Fruit fly (Drosophila melanogaster) whole organism, embryonic: ENCODE measurements around the gene CG34287.
A peak's percentile ranks its signal among the peaks of the same experiment; 100 is the strongest.

Experiments
- CG10431 ChIP-seq: fragments of 200-800 bp; sonication (Bioruptor generic); optimal IDR thresholded peaks from 3 replicates; lab custom pipeline; 2018; ENCODE audit warnings: missing biosample characterization, mild to moderate bottlenecking, missing genetic modification characterization
- CG10462 ChIP-seq: fragments of 200-800 bp; sonication (Bioruptor generic); optimal IDR thresholded peaks from 2 replicates; lab custom pipeline; 2016; ENCODE audit warnings: missing biosample characterization, missing genetic modification characterization
- CG10979 ChIP-seq: fragments of 200-800 bp; sonication (Bioruptor generic); optimal IDR thresholded peaks from 2 replicates; lab custom pipeline; 2018; ENCODE audit warnings: missing biosample characterization, mild to moderate bottlenecking, missing genetic modification characterization, moderate library complexity
- CG11247 ChIP-seq: fragments of 200-800 bp; sonication (Bioruptor generic); IDR thresholded peaks from 2 replicates; pipeline ENCODE4 v1.3.6; 2022; ENCODE audit warnings: missing biosample characterization, missing genetic modification characterization
- CG13123 ChIP-seq: fragments of 200-800 bp; sonication (Bioruptor generic); optimal IDR thresholded peaks from 2 replicates; lab custom pipeline; 2016; ENCODE audit warnings: missing biosample characterization, missing genetic modification characterization
- CG14965 ChIP-seq: fragments of 200-800 bp; sonication (Bioruptor generic); optimal IDR thresholded peaks from 2 replicates; lab custom pipeline; 2016; ENCODE audit warnings: missing biosample characterization, missing genetic modification characterization, borderline replicate concordance
- CG16813 ChIP-seq: fragments of 200-800 bp; sonication (Bioruptor generic); IDR thresholded peaks from 3 replicates; pipeline ENCODE4 v1.3.6; 2022; ENCODE audit warnings: missing biosample characterization, missing genetic modification characterization; ENCODE audit not compliant: partially characterized antibody
- CG17361 ChIP-seq: fragments of 200-800 bp; sonication (Bioruptor generic); IDR thresholded peaks from 3 replicates; pipeline ENCODE4 v1.3.6; 2022; ENCODE audit warnings: missing biosample characterization, missing genetic modification characterization
- CG2678 ChIP-seq: fragments of 200-800 bp; sonication (Bioruptor generic); optimal IDR thresholded peaks from 3 replicates; lab custom pipeline; 2019; ENCODE audit warnings: missing biosample characterization, mild to moderate bottlenecking, missing genetic modification characterization, moderate library complexity
- CG3065 ChIP-seq: fragments of 200-800 bp; sonication (Bioruptor generic); optimal IDR thresholded peaks from 2 replicates; lab custom pipeline; 2016; ENCODE audit warnings: missing biosample characterization, missing genetic modification characterization
- CG31388 ChIP-seq: fragments of 200-800 bp; sonication (Bioruptor generic); optimal IDR thresholded peaks from 2 replicates; lab custom pipeline; 2016; ENCODE audit warnings: missing biosample characterization, missing genetic modification characterization
- CG3726 ChIP-seq: fragments of 200-800 bp; sonication (Bioruptor generic); IDR thresholded peaks from 3 replicates; pipeline ENCODE4, ENCODE4 v1.3.6; 2022; ENCODE audit warnings: missing biosample characterization, missing genetic modification characterization
- CG3847 ChIP-seq: fragments of 200-800 bp; sonication (Bioruptor generic); IDR thresholded peaks from 2 replicates; pipeline ENCODE4 v1.3.6; 2022; ENCODE audit warnings: missing biosample characterization, missing genetic modification characterization
- CG3995 ChIP-seq: fragments of 200-800 bp; sonication (Bioruptor generic); optimal IDR thresholded peaks from 3 replicates; lab custom pipeline; 2016; ENCODE audit warnings: missing biosample characterization, missing genetic modification characterization
- CG4404 ChIP-seq: fragments of 200-800 bp; sonication (Bioruptor generic); IDR thresholded peaks from 2 replicates; pipeline ENCODE4 v1.3.6; 2022; ENCODE audit warnings: missing biosample characterization, missing genetic modification characterization
- CG4820 ChIP-seq: fragments of 200-800 bp; sonication (Bioruptor generic); optimal IDR thresholded peaks from 3 replicates; lab custom pipeline; 2016; ENCODE audit warnings: missing biosample characterization, missing genetic modification characterization
- CG4854 ChIP-seq: fragments of 200-800 bp; sonication (Bioruptor generic); optimal IDR thresholded peaks from 2 replicates; lab custom pipeline; 2016; ENCODE audit warnings: missing biosample characterization, missing genetic modification characterization, inconsistent platforms
- CG5953 ChIP-seq: fragments of 200-800 bp; sonication (Bioruptor generic); IDR thresholded peaks from 2 replicates; pipeline ENCODE4 v1.3.6; 2022; ENCODE audit warnings: missing biosample characterization, missing genetic modification characterization
- CG6854 ChIP-seq: fragments of 200-800 bp; sonication (Bioruptor generic); optimal IDR thresholded peaks from 3 replicates; lab custom pipeline; 2017; ENCODE audit warnings: missing biosample characterization, mild to moderate bottlenecking, missing genetic modification characterization
- CG9609 ChIP-seq: fragments of 200-800 bp; sonication (Bioruptor generic); optimal IDR thresholded peaks from 3 replicates; lab custom pipeline; 2016; ENCODE audit warnings: missing biosample characterization, missing genetic modification characterization
- CG9876 ChIP-seq: fragments of 200-800 bp; sonication (Bioruptor generic); optimal IDR thresholded peaks from 2 replicates; lab custom pipeline; 2016; ENCODE audit warnings: missing biosample characterization, missing genetic modification characterization
- CTCF ChIP-seq: fragments of 200-800 bp; sonication (Bioruptor generic); optimal IDR thresholded peaks from 2 replicates; lab custom pipeline; 2017; ENCODE audit warnings: missing biosample characterization, mild to moderate bottlenecking, missing genetic modification characterization, moderate library complexity
- E2f1 ChIP-seq: fragments of 200-800 bp; sonication (Bioruptor generic); IDR thresholded peaks from 2 replicates; pipeline ENCODE4 v1.3.6; 2022; ENCODE audit warnings: missing biosample characterization, missing genetic modification characterization
- HLH3B ChIP-seq: fragments of 200-800 bp; sonication (Bioruptor generic); IDR thresholded peaks from 2 replicates; pipeline ENCODE4 v1.3.6; 2022; ENCODE audit warnings: missing biosample characterization, missing genetic modification characterization
- Oaz ChIP-seq: fragments of 200-800 bp; sonication (Bioruptor generic); IDR thresholded peaks from 2 replicates; pipeline ENCODE4 v1.3.6; 2022; ENCODE audit warnings: missing biosample characterization, missing genetic modification characterization
- Opbp ChIP-seq: fragments of 200-800 bp; sonication (Bioruptor generic); IDR thresholded peaks from 3 replicates; pipeline ENCODE4 v1.3.6; 2022; ENCODE audit warnings: missing biosample characterization, missing genetic modification characterization; ENCODE audit not compliant: partially characterized antibody
- Rx ChIP-seq: fragments of 200-800 bp; sonication (Bioruptor generic); IDR thresholded peaks from 2 replicates; pipeline ENCODE4 v1.3.6; 2022; ENCODE audit warnings: missing biosample characterization, missing genetic modification characterization
- Sry-β ChIP-seq: fragments of 200-800 bp; sonication (Bioruptor generic); optimal IDR thresholded peaks from 2 replicates; lab custom pipeline; 2018; ENCODE audit warnings: missing biosample characterization, mild to moderate bottlenecking, missing genetic modification characterization, moderate library complexity
- Trl ChIP-seq, 3 experiments: fragments of >200 bp in 2 of 3; fragments of 200-800 bp in 1 of 3; sonication (Bioruptor generic) in 1 of 3; optimal IDR thresholded peaks; 2 replicates in 1 of 3; 3 replicates in 2 of 3; lab custom pipeline; 2016 to 2017; ENCODE audit warnings: missing biosample characterization in 1 of 3, missing genetic modification characterization in 1 of 3
- Vsx1 ChIP-seq: fragments of 200-800 bp; sonication (Bioruptor generic); optimal IDR thresholded peaks from 2 replicates; lab custom pipeline; 2017; ENCODE audit warnings: missing biosample characterization, mild to moderate bottlenecking, missing genetic modification characterization, missing genetic modification reagents
- Xbp1 ChIP-seq: fragments of 200-800 bp; sonication (Bioruptor generic); optimal IDR thresholded peaks from 3 replicates; lab custom pipeline; 2016; ENCODE audit warnings: missing biosample characterization, mild to moderate bottlenecking, missing genetic modification characterization
- Xrp1 ChIP-seq: fragments of 200-800 bp; sonication (Bioruptor generic); IDR thresholded peaks from 2 replicates; pipeline ENCODE4 v1.3.6; 2022; ENCODE audit warnings: missing biosample characterization, missing genetic modification characterization
- cg ChIP-seq: fragments of 200-800 bp; sonication (Bioruptor generic); optimal IDR thresholded peaks from 3 replicates; lab custom pipeline; 2019; ENCODE audit warnings: missing biosample characterization, mild to moderate bottlenecking, missing genetic modification characterization, moderate library complexity
- ci ChIP-seq: fragments of 200-800 bp; sonication (Bioruptor generic); IDR thresholded peaks from 3 replicates; pipeline ENCODE4 v1.3.6; 2022; ENCODE audit warnings: missing biosample characterization, missing genetic modification characterization
- emc ChIP-seq: fragments of 200-800 bp; sonication (Bioruptor generic); optimal IDR thresholded peaks from 2 replicates; lab custom pipeline; 2016; ENCODE audit warnings: missing biosample characterization, missing genetic modification characterization
- en ChIP-seq: fragments of 200-800 bp; sonication (Bioruptor generic); optimal IDR thresholded peaks from 2 replicates; lab custom pipeline; 2016; ENCODE audit warnings: missing biosample characterization, missing genetic modification characterization
- ftz-f1 ChIP-seq: fragments of 200-800 bp; sonication (Bioruptor generic); optimal IDR thresholded peaks from 2 replicates; lab custom pipeline; 2016; ENCODE audit warnings: missing biosample characterization, missing genetic modification characterization
- fu2 ChIP-seq: fragments of 200-800 bp; sonication (Bioruptor generic); optimal IDR thresholded peaks from 2 replicates; lab custom pipeline; 2016; ENCODE audit warnings: missing biosample characterization, missing genetic modification characterization
- gcm ChIP-seq: fragments of 200-800 bp; sonication (Bioruptor generic); optimal IDR thresholded peaks from 2 replicates; lab custom pipeline; 2019; ENCODE audit warnings: missing biosample characterization, mild to moderate bottlenecking, missing genetic modification characterization, moderate library complexity
- hth ChIP-seq: fragments of >200 bp; optimal IDR thresholded peaks from 2 replicates; lab custom pipeline; 2017; ENCODE audit warnings: inconsistent platforms
- maf-S ChIP-seq: fragments of 200-800 bp; sonication (Bioruptor generic); optimal IDR thresholded peaks from 2 replicates; lab custom pipeline; 2016; ENCODE audit warnings: missing biosample characterization, missing genetic modification characterization
- mam ChIP-seq: fragments of 200-800 bp; sonication (Bioruptor generic); optimal IDR thresholded peaks from 3 replicates; lab custom pipeline; 2016; ENCODE audit warnings: missing biosample characterization, missing genetic modification characterization
- onecut ChIP-seq: fragments of 200-800 bp; sonication (Bioruptor generic); IDR thresholded peaks from 2 replicates; pipeline ENCODE4 v1.3.6; 2022; ENCODE audit warnings: missing biosample characterization, missing genetic modification characterization
- otp ChIP-seq: fragments of 200-800 bp; sonication (Bioruptor generic); IDR thresholded peaks from 3 replicates; pipeline ENCODE4, ENCODE4 v1.3.6; 2022; ENCODE audit warnings: missing biosample characterization, missing genetic modification characterization
- phol ChIP-seq: fragments of 200-800 bp; sonication (Bioruptor generic); optimal IDR thresholded peaks from 3 replicates; lab custom pipeline; 2018; ENCODE audit warnings: missing biosample characterization, mild to moderate bottlenecking, missing genetic modification characterization, moderate library complexity
- prd ChIP-seq, 3 experiments: fragments of >200 bp in 2 of 3; fragments of 200-800 bp in 1 of 3; sonication (Bioruptor generic) in 1 of 3; optimal IDR thresholded peaks in 2 of 3; IDR thresholded peaks in 1 of 3; 2 replicates in 2 of 3; 3 replicates in 1 of 3; pipeline versions ENCODE4 v1.3.6 to Lab custom; 2017 to 2022; ENCODE audit warnings: missing biosample characterization in 1 of 3, missing genetic modification characterization in 1 of 3
- run ChIP-seq: fragments of 200-800 bp; sonication (Bioruptor generic); optimal IDR thresholded peaks from 3 replicates; lab custom pipeline; 2018; ENCODE audit warnings: missing biosample characterization, mild to moderate bottlenecking, missing genetic modification characterization
- scrt ChIP-seq: fragments of 200-800 bp; sonication (Bioruptor generic); optimal IDR thresholded peaks from 2 replicates; lab custom pipeline; 2018; ENCODE audit warnings: missing biosample characterization, mild to moderate bottlenecking, missing genetic modification characterization, moderate library complexity
- ttk ChIP-seq: fragments of 200-800 bp; sonication (Bioruptor generic); IDR thresholded peaks from 2 replicates; pipeline ENCODE4 v2.1.2; 2022; ENCODE audit warnings: missing biosample characterization, missing genetic modification characterization
- yki ChIP-seq: fragments of >200 bp; optimal IDR thresholded peaks from 3 replicates; lab custom pipeline; 2018
- zen ChIP-seq: fragments of 200-800 bp; sonication (Bioruptor generic); optimal IDR thresholded peaks from 3 replicates; lab custom pipeline; 2018; ENCODE audit warnings: missing biosample characterization, mild to moderate bottlenecking, missing genetic modification characterization, moderate library complexity

Gene CG34287

DNA sequence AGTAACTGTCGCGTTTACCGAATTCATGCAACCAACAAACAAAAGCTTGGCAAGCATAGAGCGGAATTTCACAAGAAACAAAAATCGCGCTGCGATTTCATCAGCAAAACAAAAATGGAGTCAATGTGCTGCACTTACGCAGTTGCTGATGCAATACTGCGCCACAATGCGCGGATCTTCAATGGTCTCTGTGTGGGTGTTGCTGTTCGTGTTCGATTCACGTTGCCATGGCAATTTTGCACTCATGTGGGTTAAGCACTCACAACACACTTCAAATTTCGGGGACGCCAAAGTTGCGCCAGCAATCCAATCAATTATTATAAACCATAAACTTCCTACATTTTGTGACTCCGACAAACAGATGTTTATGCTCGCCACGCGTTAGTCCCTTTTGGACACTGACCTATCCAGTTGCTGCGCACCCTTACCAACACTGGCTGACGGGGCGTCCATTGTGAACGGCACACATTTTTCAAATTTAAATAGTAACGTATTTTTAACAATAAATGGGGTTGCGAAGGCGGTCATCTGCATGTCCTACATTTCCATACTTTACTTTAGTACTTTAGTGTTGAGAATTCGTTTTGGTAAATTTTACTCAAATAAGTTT, 9.0 kb downstream of the CG34287 start, which contains the start of gene CG2017 (continued):
- TF ChIP-seq CG4820 (GFP tag; lab: Kevin White, UChicago) (no peak), Xbp1 (GFP tag; lab: Kevin White, UChicago) (peak; percentile 50), yki (no peak), CG4404 (GFP tag; lab: Robert Waterston, UW) (no peak), Rx (GFP tag; lab: Robert Waterston, UW) (peak; percentile 5; the same call in 1 of the 2 replicates), CG3065 (GFP tag; lab: Kevin White, UChicago) (no peak), gcm (GFP tag; lab: Kevin White, UChicago) (no peak), en (GFP tag; lab: Kevin White, UChicago) (no peak), CG3726 (GFP tag; lab: Robert Waterston, UW) (0 out of 3 replicates have a peak, but pooled peaks have one; percentile 11), ttk (peak; percentile 31; the same call in 1 of the 2 replicates), CG4854 (GFP tag; lab: Kevin White, UChicago) (no peak), Xrp1 (no peak), CTCF (GFP tag; lab: Kevin White, UChicago) (peak; percentile 31), fu2 (GFP tag; lab: Kevin White, UChicago) (peak; percentile 24), Oaz (GFP tag; lab: Robert Waterston, UW) (no peak), Sry-β (GFP tag; lab: Kevin White, UChicago) (peak; percentile 51), Trl (optimal IDR thresholded peaks at IDR 0.05; lab: Kevin White, UChicago) (no peak), Trl (GFP tag; optimal IDR thresholded peaks at IDR 0.05; lab: Kevin White, UChicago) (peak; percentile 12), CG31388 (GFP tag; lab: Kevin White, UChicago) (no peak), zen (tag; lab: Kevin White, UChicago) (peak; percentile 20), CG3995 (peak; percentile 30), CG6854 (no peak), CG14965 (no peak), hth (no peak), prd (optimal IDR thresholded peaks at IDR 0.05; lab: Kevin White, UChicago) (no peak), prd (GFP tag; IDR thresholded peaks at IDR 0.05; lab: Robert Waterston, UW) (no peak), CG16813 (no peak), otp (GFP tag; lab: Robert Waterston, UW) (no peak), run (tag; lab: Kevin White, UChicago) (no peak), Opbp (GFP tag; lab: Robert Waterston, UW) (peak; percentile 72), maf-S (peak; percentile 46), CG13123 (GFP tag; lab: Kevin White, UChicago) (no peak), mam (GFP tag; lab: Kevin White, UChicago) (peak; percentile 49), CG10979 (peak; percentile 16), CG10462 (GFP tag; lab: Kevin White, UChicago) (no peak), CG3847 (GFP tag; lab: Robert Waterston, UW) (peak; percentile 85), ci (peak; percentile 71; the same call in 2 of the 3 replicates), CG9609 (GFP tag; lab: Kevin White, UChicago) (peak; percentile 57), HLH3B (no peak), emc (GFP tag; lab: Kevin White, UChicago) (no peak), scrt (GFP tag; lab: Kevin White, UChicago) (peak; percentile 18), CG2678 (no peak), cg (GFP tag; lab: Kevin White, UChicago) (no peak), ftz-f1 (peak; percentile 37), CG10431 (GFP tag; lab: Kevin White, UChicago) (no peak), CG5953 (GFP tag; lab: Robert Waterston, UW) (no peak), CG11247 (GFP tag; lab: Robert Waterston, UW) (no peak), phol (peak; percentile 84), E2f1 (GFP tag; lab: Robert Waterston, UW) (peak; percentile 39; the same call in 1 of the 2 replicates), CG9876 (no peak), CG17361 (GFP tag; lab: Robert Waterston, UW) (no peak), Vsx1 (GFP tag; lab: Kevin White, UChicago) (no peak), onecut (GFP tag; lab: Robert Waterston, UW) (peak; percentile 18; the same call in 1 of the 2 replicates)
